Fruit fly (Drosophila melanogaster) whole organism, pupa: ENCODE measurements around the gene CG34345.

Experiments used
- CG10348 ChIP-seq: fragments of 200-800 bp; sonication (Bioruptor generic); IDR thresholded peaks from 2 replicates; pipeline ENCODE4 v1.3.6; 2022; ENCODE audit warnings: missing biosample characterization, missing genetic modification characterization
- CG12605 ChIP-seq: fragments of 200-800 bp; sonication (Bioruptor generic); IDR thresholded peaks from 2 replicates; pipeline ENCODE4 v1.3.6; 2022; ENCODE audit warnings: missing biosample characterization, missing genetic modification characterization
- CG13204 ChIP-seq: fragments of 200-800 bp; sonication (Bioruptor generic); optimal IDR thresholded peaks from 2 replicates; lab custom pipeline; 2018; ENCODE audit warnings: missing biosample characterization, mild to moderate bottlenecking, missing genetic modification characterization, moderate library complexity
- CG14655 ChIP-seq: fragments of 200-800 bp; sonication (Bioruptor generic); optimal IDR thresholded peaks from 3 replicates; lab custom pipeline; 2017; ENCODE audit warnings: mild to moderate bottlenecking, missing biosample characterization, missing genetic modification reagents, missing genetic modification characterization
- CG15710 ChIP-seq: fragments of 200-800 bp; sonication (Bioruptor generic); optimal IDR thresholded peaks from 2 replicates; lab custom pipeline; 2018; ENCODE audit warnings: missing biosample characterization, mild to moderate bottlenecking, missing genetic modification characterization, moderate library complexity
- CG17806 ChIP-seq: fragments of 200-800 bp; sonication (Bioruptor generic); optimal IDR thresholded peaks from 2 replicates; lab custom pipeline; 2018; ENCODE audit warnings: missing biosample characterization, mild to moderate bottlenecking, missing genetic modification characterization, moderate library complexity
- CG32121 ChIP-seq: fragments of 200-800 bp; sonication (Bioruptor generic); IDR thresholded peaks from 2 replicates; pipeline ENCODE4 v1.3.6; 2022; ENCODE audit warnings: missing biosample characterization, missing genetic modification characterization
- CG34367 ChIP-seq: fragments of 200-800 bp; sonication (Bioruptor generic); optimal IDR thresholded peaks from 2 replicates; lab custom pipeline; 2018; ENCODE audit warnings: missing biosample characterization, mild to moderate bottlenecking, missing genetic modification characterization
- CG4496 ChIP-seq: fragments of 200-800 bp; sonication (Bioruptor generic); IDR thresholded peaks from 3 replicates; pipeline ENCODE4 v1.3.6; 2022; ENCODE audit warnings: missing biosample characterization, missing genetic modification characterization
- CG8159 ChIP-seq: fragments of 200-800 bp; sonication (Bioruptor generic); optimal IDR thresholded peaks from 3 replicates; lab custom pipeline; 2018; ENCODE audit warnings: missing biosample characterization, mild to moderate bottlenecking, missing genetic modification characterization, moderate library complexity
- CG8301 ChIP-seq: fragments of 200-800 bp; sonication (Bioruptor generic); optimal IDR thresholded peaks from 2 replicates; lab custom pipeline; 2018; ENCODE audit warnings: missing biosample characterization, mild to moderate bottlenecking, missing genetic modification characterization
- CG9948 ChIP-seq: fragments of 200-800 bp; sonication (Bioruptor generic); optimal IDR thresholded peaks from 2 replicates; lab custom pipeline; 2018; ENCODE audit warnings: missing biosample characterization, mild to moderate bottlenecking, missing genetic modification characterization, moderate library complexity
- D1 ChIP-seq: fragments of 200-800 bp; sonication (Bioruptor generic); optimal IDR thresholded peaks from 2 replicates; lab custom pipeline; 2018; ENCODE audit warnings: missing biosample characterization, mild to moderate bottlenecking, missing genetic modification characterization, moderate library complexity
- EcR ChIP-seq: fragments of 200-800 bp; sonication (Bioruptor generic); optimal IDR thresholded peaks from 3 replicates; lab custom pipeline; 2019; ENCODE audit warnings: missing biosample characterization, missing genetic modification characterization, mild to moderate bottlenecking, moderate library complexity, missing genetic modification reagents
- Ets98B ChIP-seq: fragments of 200-800 bp; sonication (Bioruptor generic); IDR thresholded peaks from 2 replicates; pipeline ENCODE4 v1.3.6; 2022; ENCODE audit warnings: missing biosample characterization, missing genetic modification characterization
- Pif1A ChIP-seq: fragments of 200-800 bp; sonication (Bioruptor generic); optimal IDR thresholded peaks from 3 replicates; lab custom pipeline; 2016; ENCODE audit warnings: missing biosample characterization, missing genetic modification characterization
- Pif1B ChIP-seq: fragments of 200-800 bp; sonication (Bioruptor generic); optimal IDR thresholded peaks from 3 replicates; lab custom pipeline; 2016; ENCODE audit warnings: missing biosample characterization, missing genetic modification characterization
- Snoo ChIP-seq: fragments of 200-800 bp; sonication (Bioruptor generic); optimal IDR thresholded peaks from 3 replicates; lab custom pipeline; 2017; ENCODE audit warnings: missing biosample characterization, mild to moderate bottlenecking, missing genetic modification characterization, inconsistent platforms
- fd96Ca ChIP-seq: fragments of 200-800 bp; sonication (Bioruptor generic); IDR thresholded peaks from 3 replicates; pipeline ENCODE4 v1.3.6; 2022; ENCODE audit warnings: missing biosample characterization, missing genetic modification characterization
- gl ChIP-seq: fragments of 200-800 bp; sonication (Bioruptor generic); optimal IDR thresholded peaks from 2 replicates; lab custom pipeline; 2018; ENCODE audit warnings: missing biosample characterization, mild to moderate bottlenecking, missing genetic modification characterization
- rn ChIP-seq: fragments of 200-800 bp; sonication (Bioruptor generic); IDR thresholded peaks from 2 replicates; pipeline ENCODE4 v1.3.6; 2022; ENCODE audit warnings: missing biosample characterization, missing genetic modification characterization

The CG34345 gene

dm6 chr2L:6611374-6612005 lies 11.4 kb upstream of the CG34345 start:
- TF ChIP-seq CG12605 (GFP tag; lab: Robert Waterston, UW) (no peak), CG13204 (GFP tag; lab: Kevin White, UChicago) (no peak), CG14655 (GFP tag; lab: Kevin White, UChicago) (peak; percentile 12), Ets98B (GFP tag; lab: Robert Waterston, UW) (no peak), rn (GFP tag; lab: Robert Waterston, UW) (no peak), EcR (GFP tag; lab: Kevin White, UChicago) (no peak), CG9948 (tag; lab: Kevin White, UChicago) (no peak), CG15710 (tag; lab: Kevin White, UChicago) (no peak), D1 (tag; lab: Kevin White, UChicago) (no peak), CG10348 (no peak), CG34367 (tag; lab: Kevin White, UChicago) (no peak), Snoo (no peak), Pif1A (no peak), CG17806 (tag; lab: Kevin White, UChicago) (no peak), CG4496 (GFP tag; lab: Robert Waterston, UW) (no peak), CG8301 (tag; lab: Kevin White, UChicago) (peak; percentile 13), Pif1B (GFP tag; lab: Kevin White, UChicago) (no peak), fd96Ca (GFP tag; lab: Robert Waterston, UW) (0 out of 3 replicates have a peak, but pooled peaks have one; percentile 12), CG8159 (no peak)

dm6 chr2L:6612477-6613004 lies 10.4 kb upstream of the CG34345 start:
- TF ChIP-seq CG8301 (tag; lab: Kevin White, UChicago) (peak; percentile 100), Pif1A (peak; percentile 100), CG34367 (tag; lab: Kevin White, UChicago) (peak; percentile 100), Pif1B (GFP tag; lab: Kevin White, UChicago) (peak; percentile 100), CG17806 (tag; lab: Kevin White, UChicago) (peak; percentile 100), CG9948 (tag; lab: Kevin White, UChicago) (peak; percentile 100), CG32121 (GFP tag; lab: Robert Waterston, UW) (peak; percentile 100), CG12605 (GFP tag; lab: Robert Waterston, UW) (peak; percentile 100), CG14655 (GFP tag; lab: Kevin White, UChicago) (peak; percentile 100), Snoo (peak; percentile 100), fd96Ca (GFP tag; lab: Robert Waterston, UW) (peak; percentile 100), CG10348 (peak; percentile 100), EcR (GFP tag; lab: Kevin White, UChicago) (peak; percentile 87), gl (peak; percentile 100), Ets98B (GFP tag; lab: Robert Waterston, UW) (peak; percentile 100), CG8159 (peak; percentile 100), rn (GFP tag; lab: Robert Waterston, UW) (peak; percentile 100), D1 (tag; lab: Kevin White, UChicago) (peak; percentile 100), CG4496 (GFP tag; lab: Robert Waterston, UW) (peak; percentile 100), CG15710 (tag; lab: Kevin White, UChicago) (peak; percentile 100), CG13204 (GFP tag; lab: Kevin White, UChicago) (peak; percentile 100)

dm6 chr2L:6613156-6613555 lies 9.8 kb upstream of the CG34345 start:
- TF ChIP-seq CG14655 (GFP tag; lab: Kevin White, UChicago) (no peak), fd96Ca (GFP tag; lab: Robert Waterston, UW) (no peak), CG8301 (tag; lab: Kevin White, UChicago) (no peak), CG8159 (no peak)

dm6 chr2L:6614229-6614935 lies 8.5 kb upstream of the CG34345 start:
- TF ChIP-seq CG17806 (tag; lab: Kevin White, UChicago) (no peak), CG4496 (GFP tag; lab: Robert Waterston, UW) (no peak), rn (GFP tag; lab: Robert Waterston, UW) (no peak), EcR (GFP tag; lab: Kevin White, UChicago) (no peak), CG12605 (GFP tag; lab: Robert Waterston, UW) (no peak), CG13204 (GFP tag; lab: Kevin White, UChicago) (no peak), D1 (tag; lab: Kevin White, UChicago) (no peak), CG15710 (tag; lab: Kevin White, UChicago) (no peak), CG8159 (no peak), gl (no peak), CG14655 (GFP tag; lab: Kevin White, UChicago) (no peak), Pif1B (GFP tag; lab: Kevin White, UChicago) (no peak), fd96Ca (GFP tag; lab: Robert Waterston, UW) (no peak), Pif1A (no peak), CG34367 (tag; lab: Kevin White, UChicago) (no peak)

dm6 chr2L:6621600-6621999 lies 1.3 kb upstream of the CG34345 start, which contains the start of gene DIP-iota:
Gene DIP-iota (minus strand): TSS chr2L:6621700.
- no peak for TF ChIP-seq D1 (tag; lab: Kevin White, UChicago)
- TF ChIP-seq CG13204 (GFP tag; lab: Kevin White, UChicago): no peak
- no peak for TF ChIP-seq CG12605 (GFP tag; lab: Robert Waterston, UW)
- TF ChIP-seq Snoo: no peak
- TF ChIP-seq fd96Ca (GFP tag; lab: Robert Waterston, UW): no peak
